Worm (Caenorhabditis elegans) whole organism, L1 larva: ENCODE data around the gene osm-9.

Source experiments
- C16A3.4 ChIP-seq: fragments of 150-350 bp; optimal IDR thresholded peaks from 2 replicates; lab custom pipeline; 2014; ENCODE audit warnings: missing biosample characterization, missing genetic modification characterization
- aly-2 ChIP-seq: fragments of 150-350 bp; optimal IDR thresholded peaks from 2 replicates; lab custom pipeline; 2014; ENCODE audit warnings: missing biosample characterization, missing genetic modification characterization
- ama-1 ChIP-seq: fragments of 150-350 bp; optimal IDR thresholded peaks from 2 replicates; lab custom pipeline; 2014
- blmp-1 ChIP-seq: fragments of 150-350 bp; optimal IDR thresholded peaks from 2 replicates; lab custom pipeline; 2014; ENCODE audit warnings: missing biosample characterization, missing genetic modification characterization
- dpl-1 ChIP-seq, 3 experiments: fragments of 150-350 bp in 2 of 3; sonication (generic microtip) in 1 of 3; optimal IDR thresholded peaks; 2 replicates each; lab custom pipeline; 2014 to 2017; ENCODE audit warnings: missing biosample characterization in 3 of 3, missing genetic modification characterization in 3 of 3, missing genetic modification reagents in 3 of 3
- dsc-1 ChIP-seq: sonication (generic microtip); optimal IDR thresholded peaks from 2 replicates; lab custom pipeline; 2016; ENCODE audit warnings: mild to moderate bottlenecking, missing genetic modification characterization, missing compliant biosample characterization
- efl-1 ChIP-seq, 4 experiments: fragments of 150-350 bp; optimal IDR thresholded peaks in 3 of 4; peaks in 1 of 4; 1 replicate in 1 of 4; 2 replicates in 3 of 4; lab custom pipeline; 2014; ENCODE audit warnings: missing biosample characterization in 2 of 4, missing genetic modification characterization in 2 of 4, missing genetic modification reagents in 2 of 4
- egl-13 ChIP-seq: sonication (generic microtip); optimal IDR thresholded peaks from 2 replicates; lab custom pipeline; 2016; ENCODE audit warnings: missing genotype, missing genetic modification reagents, missing genetic modification characterization, missing compliant biosample characterization
- ets-5 ChIP-seq: fragments of 200-800 bp; sonication (Bioruptor generic); IDR thresholded peaks from 2 replicates; pipeline ENCODE4 v1.3.6; 2022; ENCODE audit warnings: missing genetic modification characterization, missing compliant biosample characterization
- fkh-4 ChIP-seq: sonication (generic microtip); optimal IDR thresholded peaks from 2 replicates; lab custom pipeline; 2016; ENCODE audit warnings: missing compliant biosample characterization, missing genetic modification characterization, borderline replicate concordance
- hlh-17 ChIP-seq: fragments of 200-800 bp; sonication (Bioruptor generic); optimal IDR thresholded peaks from 2 replicates; lab custom pipeline; 2018; ENCODE audit warnings: missing genetic modification characterization, mild to moderate bottlenecking, missing compliant biosample characterization, moderate library complexity, borderline replicate concordance
- isw-1 ChIP-seq: fragments of 200-800 bp; sonication (Bioruptor generic); IDR thresholded peaks from 2 replicates; pipeline ENCODE4 v1.3.6; 2022; ENCODE audit warnings: missing genetic modification characterization, missing compliant biosample characterization
- lin-13 ChIP-seq: fragments of 150-350 bp; optimal IDR thresholded peaks from 2 replicates; lab custom pipeline; 2014; ENCODE audit warnings: missing biosample characterization, missing genetic modification reagents, missing genetic modification characterization
- lin-15B ChIP-seq: fragments of 150-350 bp; sonication (generic microtip); optimal IDR thresholded peaks from 3 replicates; lab custom pipeline; 2014; ENCODE audit warnings: missing biosample characterization, missing genetic modification characterization
- lin-35 ChIP-seq, 2 experiments: fragments of 150-350 bp; optimal IDR thresholded peaks; 2 replicates each; lab custom pipeline; 2014; ENCODE audit warnings: missing biosample characterization in 2 of 2, missing genetic modification characterization in 2 of 2, missing genetic modification reagents in 2 of 2
- lin-39 ChIP-seq: fragments of 150-350 bp; optimal IDR thresholded peaks from 2 replicates; lab custom pipeline; 2014; ENCODE audit warnings: missing biosample characterization, missing genetic modification reagents, missing genetic modification characterization
- lsy-2 ChIP-seq, 2 experiments: fragments of 150-350 bp; optimal IDR thresholded peaks; 2 replicates each; lab custom pipeline; 2014; ENCODE audit warnings: missing biosample characterization in 2 of 2, missing genetic modification characterization in 2 of 2
- mef-2 ChIP-seq: fragments of 150-350 bp; optimal IDR thresholded peaks from 2 replicates; lab custom pipeline; 2014; ENCODE audit warnings: missing biosample characterization, missing genetic modification characterization
- nhr-20 ChIP-seq: sonication (generic microtip); optimal IDR thresholded peaks from 2 replicates; lab custom pipeline; 2016; ENCODE audit warnings: mild to moderate bottlenecking, missing genetic modification characterization, missing compliant biosample characterization
- nhr-237 ChIP-seq: fragments of 150-350 bp; optimal IDR thresholded peaks from 2 replicates; lab custom pipeline; 2014; ENCODE audit warnings: missing biosample characterization, missing genetic modification characterization
- nhr-71 ChIP-seq: sonication (generic microtip); optimal IDR thresholded peaks from 2 replicates; lab custom pipeline; 2016; ENCODE audit warnings: mild to moderate bottlenecking, missing genetic modification characterization, moderate library complexity, missing compliant biosample characterization
- nhr-76 ChIP-seq: sonication (generic microtip); optimal IDR thresholded peaks from 2 replicates; lab custom pipeline; 2017; ENCODE audit warnings: missing biosample characterization, missing genetic modification characterization
- nhr-85 ChIP-seq: sonication (generic microtip); peaks from one replicate; lab custom pipeline; 2016; ENCODE audit warnings: missing genetic modification characterization, inconsistent platforms, missing compliant biosample characterization
- nhr-90 ChIP-seq: sonication (generic microtip); optimal IDR thresholded peaks from 2 replicates; lab custom pipeline; 2016; ENCODE audit warnings: mild to moderate bottlenecking, missing genetic modification characterization, missing compliant biosample characterization; ENCODE audit not compliant: poor library complexity
- rnt-1 ChIP-seq: sonication (generic microtip); optimal IDR thresholded peaks from 2 replicates; lab custom pipeline; 2016; ENCODE audit warnings: mild to moderate bottlenecking, missing genetic modification characterization, moderate library complexity, missing compliant biosample characterization
- snpc-4 ChIP-seq: fragments of 150-350 bp; optimal IDR thresholded peaks from 2 replicates; lab custom pipeline; 2014; ENCODE audit warnings: missing biosample characterization, missing genetic modification characterization
- snu-23 ChIP-seq: sonication (generic microtip); optimal IDR thresholded peaks from 2 replicates; lab custom pipeline; 2016; ENCODE audit warnings: missing genetic modification characterization, missing compliant biosample characterization
- sptf-1 ChIP-seq: fragments of 150-350 bp; optimal IDR thresholded peaks from 2 replicates; lab custom pipeline; 2014; ENCODE audit warnings: missing biosample characterization, missing genetic modification characterization
- swsn-7 ChIP-seq: sonication (generic microtip); optimal IDR thresholded peaks from 2 replicates; lab custom pipeline; 2016; ENCODE audit warnings: missing genetic modification characterization, missing compliant biosample characterization
- tlp-1 ChIP-seq: fragments of 150-350 bp; optimal IDR thresholded peaks from 2 replicates; lab custom pipeline; 2014; ENCODE audit warnings: missing biosample characterization, missing genetic modification characterization
- unc-130 ChIP-seq: fragments of 150-350 bp; optimal IDR thresholded peaks from 2 replicates; lab custom pipeline; 2017; ENCODE audit warnings: missing biosample characterization, missing genetic modification characterization, inconsistent platforms
- unc-30 ChIP-seq: sonication (generic microtip); optimal IDR thresholded peaks from 2 replicates; lab custom pipeline; 2017; ENCODE audit warnings: missing biosample characterization, missing genetic modification characterization
- unc-62 ChIP-seq: fragments of 150-350 bp; optimal IDR thresholded peaks from 2 replicates; lab custom pipeline; 2014; ENCODE audit warnings: missing biosample characterization, missing genetic modification reagents, missing genetic modification characterization
- unc-86 ChIP-seq: sonication (generic microtip); optimal IDR thresholded peaks from 2 replicates; lab custom pipeline; 2016; ENCODE audit warnings: missing genetic modification characterization, missing compliant biosample characterization
- vab-15 ChIP-seq: sonication (generic microtip); optimal IDR thresholded peaks from 2 replicates; lab custom pipeline; 2017; ENCODE audit warnings: missing genotype, mild to moderate bottlenecking, missing genetic modification characterization, missing compliant biosample characterization
- xbp-1 ChIP-seq: sonication (generic microtip); optimal IDR thresholded peaks from 2 replicates; lab custom pipeline; 2016; ENCODE audit warnings: missing genetic modification characterization, missing compliant biosample characterization
- ztf-11 ChIP-seq, 2 experiments: sonication (generic microtip); optimal IDR thresholded peaks; 2 replicates each; lab custom pipeline; 2016 to 2017; ENCODE audit warnings: missing genetic modification characterization in 2 of 2, missing biosample characterization in 1 of 2, missing compliant biosample characterization in 1 of 2
- ztf-4 ChIP-seq: fragments of 150-350 bp; optimal IDR thresholded peaks from 2 replicates; lab custom pipeline; 2014; ENCODE audit warnings: missing biosample characterization, missing genetic modification characterization

The osm-9 gene

DNA sequence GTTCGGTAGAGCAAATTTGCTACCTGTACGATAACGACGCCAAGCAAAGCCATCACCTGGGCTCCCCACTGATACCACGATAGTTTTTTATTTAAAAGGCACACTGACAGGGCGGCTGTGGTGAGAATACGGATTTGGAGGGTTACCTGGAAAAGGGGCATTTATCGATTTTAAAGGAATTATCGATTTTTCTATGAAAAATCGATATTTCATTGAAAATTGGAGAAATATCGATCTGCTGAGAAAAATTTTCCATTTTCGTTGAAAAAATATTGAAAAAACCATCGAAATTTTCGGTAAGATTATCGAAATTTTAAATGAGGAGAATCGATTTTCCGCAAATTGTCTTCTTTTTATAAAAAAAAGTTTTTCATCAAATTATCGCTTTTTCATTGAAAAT, 12.2 kb downstream of the osm-9 start:
- TF ChIP-seq xbp-1 (tag; lab: Kevin White, UChicago) (no peak), snpc-4 (no peak), lin-15B (no peak), unc-62 (GFP tag; lab: Kevin White, UChicago) (no peak), ztf-11 (tag; optimal IDR thresholded peaks at IDR 0.05; lab: Kevin White, UChicago) (no peak), nhr-76 (tag; lab: Kevin White, UChicago) (no peak), sptf-1 (no peak), nhr-90 (tag; lab: Kevin White, UChicago) (no peak), nhr-20 (tag; lab: Kevin White, UChicago) (no peak), rnt-1 (tag; lab: Kevin White, UChicago) (no peak)

DNA sequence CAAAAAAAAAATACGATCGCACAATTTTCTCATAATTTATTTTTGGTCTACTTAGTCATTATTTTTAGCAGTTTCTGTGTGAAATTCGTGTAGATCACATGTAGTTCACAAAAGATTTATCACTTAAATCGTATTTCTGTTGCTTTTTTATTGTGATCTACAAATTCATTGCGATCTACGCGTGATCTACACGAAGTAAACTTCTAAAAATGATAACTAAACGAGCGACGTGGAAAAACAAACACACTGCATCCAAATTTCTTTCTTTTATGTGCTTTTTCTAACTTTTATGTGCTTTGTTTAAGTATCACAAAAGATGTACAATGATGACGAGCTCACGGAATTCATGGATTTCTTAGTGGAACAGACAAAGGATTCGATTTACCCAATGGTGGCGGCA, 17.4 kb downstream of the osm-9 start, which contains the start of gene B0212.3:
B0212.3 (plus strand) TSS at position 301 of the 400 bp plus-strand sequence.
- TF ChIP-seq dpl-1 (GFP tag; optimal IDR thresholded peaks at IDR 0.05; lab: Kevin White, UChicago): no peak
- no peak for TF ChIP-seq unc-86 (tag; lab: Kevin White, UChicago)
- no peak for TF ChIP-seq rnt-1 (tag; lab: Kevin White, UChicago)
- no peak for TF ChIP-seq vab-15 (tag; lab: Kevin White, UChicago)
- TF ChIP-seq unc-30 (tag; lab: Kevin White, UChicago): no peak
- TF ChIP-seq mef-2: no peak
- TF ChIP-seq lin-15B: no peak
- TF ChIP-seq aly-2: no peak
- no peak for TF ChIP-seq nhr-85 (tag; lab: Kevin White, UChicago)
- TF ChIP-seq fkh-4 (tag; lab: Kevin White, UChicago): no peak
- TF ChIP-seq egl-13 (tag; lab: Kevin White, UChicago): no peak
- no peak for TF ChIP-seq lin-13 (GFP tag; lab: Kevin White, UChicago)
- no peak for TF ChIP-seq unc-130 (tag; lab: Kevin White, UChicago)
- TF ChIP-seq ets-5: no peak

DNA sequence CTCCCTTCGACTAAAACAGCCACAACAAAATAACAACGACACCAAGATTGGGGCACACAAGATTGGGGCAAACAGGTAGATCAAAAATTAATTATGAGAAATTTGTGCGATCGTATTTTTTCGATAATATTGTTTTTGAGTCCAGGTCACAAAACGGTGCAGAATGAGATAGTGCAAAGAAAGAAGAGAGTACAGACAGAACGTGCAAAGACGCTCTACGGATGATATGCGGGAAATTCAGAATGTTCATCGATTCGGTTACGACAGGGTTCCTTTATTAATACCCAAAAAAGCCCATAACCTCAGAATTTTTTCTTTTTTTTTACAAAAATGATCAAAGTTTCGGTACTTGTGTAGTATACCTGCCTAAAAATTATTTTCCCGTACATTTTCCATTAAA, 18.0 kb downstream of the osm-9 start:
- no peak for TF ChIP-seq swsn-7 (tag; lab: Kevin White, UChicago)
- peak; percentile 17 to 53 (median 30) for TF ChIP-seq dpl-1 (GFP tag; optimal IDR thresholded peaks at IDR 0.05; lab: Kevin White, UChicago)
- no peak for TF ChIP-seq ztf-4 (tag; lab: Kevin White, UChicago)
- no peak for TF ChIP-seq hlh-17 (GFP tag; lab: Kevin White, UChicago)
- no peak for TF ChIP-seq nhr-237 (tag; lab: Kevin White, UChicago)
- TF ChIP-seq lin-35 (GFP tag; optimal IDR thresholded peaks at IDR 0.05; lab: Kevin White, UChicago): peak; percentile 10 to 62
- TF ChIP-seq efl-1 (optimal IDR thresholded peaks at IDR 0.05; lab: Kevin White, UChicago): peak; percentile 2 to 58
- peak in 1 of 2 experiments; percentile 54 for TF ChIP-seq efl-1 (GFP tag; optimal IDR thresholded peaks at IDR 0.05 in 1 of 2; lab: Kevin White, UChicago)
- peak in 1 of 2 experiments; percentile 56 for TF ChIP-seq lsy-2 (tag; optimal IDR thresholded peaks at IDR 0.05; lab: Kevin White, UChicago)
- TF ChIP-seq tlp-1 (tag; lab: Kevin White, UChicago): no peak
- peak; percentile 16 for TF ChIP-seq snu-23
- TF ChIP-seq ama-1: no peak

DNA sequence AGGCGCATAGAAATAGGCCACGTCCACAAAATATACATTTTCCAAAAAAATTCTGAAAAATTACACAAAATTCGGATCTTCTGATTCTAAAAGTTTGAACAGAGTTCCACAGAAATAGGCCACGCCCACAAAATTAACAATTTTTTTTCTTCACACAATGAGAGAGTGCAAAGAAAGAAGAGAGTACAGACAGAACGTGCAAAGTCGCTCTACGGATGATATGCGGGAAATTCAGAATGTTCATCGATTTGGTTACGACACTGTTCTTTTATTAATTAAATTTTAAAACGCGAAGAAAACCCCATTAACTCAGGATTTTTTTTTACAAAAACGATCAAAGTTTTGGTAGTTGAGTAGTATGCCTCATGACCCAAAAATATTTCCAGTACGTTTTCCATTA, 24.2 kb downstream of the osm-9 start:
- TF ChIP-seq efl-1 (optimal IDR thresholded peaks at IDR 0.05; lab: Kevin White, UChicago) (peak; percentile 50 to 66), efl-1 (GFP tag; optimal IDR thresholded peaks at IDR 0.05 in 1 of 2; lab: Kevin White, UChicago) (peak; percentile 67 to 96), snu-23 (peak; percentile 10), lin-39 (tag; lab: Kevin White, UChicago) (no peak), blmp-1 (tag; lab: Kevin White, UChicago) (peak; percentile 35), ama-1 (no peak), dpl-1 (GFP tag; optimal IDR thresholded peaks at IDR 0.05; lab: Kevin White, UChicago) (peak; percentile 33 to 76 (median 61)), lin-15B (no peak), nhr-71 (tag; lab: Kevin White, UChicago) (no peak), dsc-1 (tag; lab: Kevin White, UChicago) (no peak), isw-1 (GFP tag; lab: Robert Waterston, UW) (no peak), C16A3.4 (tag; lab: Kevin White, UChicago) (peak; percentile 1), unc-62 (GFP tag; lab: Kevin White, UChicago) (no peak), lsy-2 (tag; optimal IDR thresholded peaks at IDR 0.05; lab: Kevin White, UChicago) (peak; percentile 24 to 70), lin-35 (GFP tag; optimal IDR thresholded peaks at IDR 0.05; lab: Kevin White, UChicago) (peak; percentile 16 to 78), sptf-1 (no peak)
